Worm (Caenorhabditis elegans) whole organism, L1 larva: ENCODE results near the gene F40G9.7.

Experiments used
- ama-1 ChIP-seq: fragments of 150-350 bp; optimal IDR thresholded peaks from 2 replicates; lab custom pipeline; 2014
- egl-27 ChIP-seq, 2 experiments: fragments of 150-350 bp in 1 of 2; sonication (generic microtip); optimal IDR thresholded peaks; 3 replicates each; lab custom pipeline; 2017 to 2018; ENCODE audit warnings: missing biosample characterization in 2 of 2, missing genetic modification characterization in 2 of 2, missing genetic modification reagents in 2 of 2
- lsy-2 ChIP-seq, 2 experiments: fragments of 150-350 bp; optimal IDR thresholded peaks; 2 replicates each; lab custom pipeline; 2014; ENCODE audit warnings: missing biosample characterization in 2 of 2, missing genetic modification characterization in 2 of 2
- nhr-12 ChIP-seq: sonication (generic microtip); optimal IDR thresholded peaks from 2 replicates; lab custom pipeline; 2017; ENCODE audit warnings: missing biosample characterization, missing genetic modification characterization
- nhr-76 ChIP-seq: sonication (generic microtip); optimal IDR thresholded peaks from 2 replicates; lab custom pipeline; 2017; ENCODE audit warnings: missing biosample characterization, missing genetic modification characterization
- nhr-90 ChIP-seq: sonication (generic microtip); optimal IDR thresholded peaks from 2 replicates; lab custom pipeline; 2016; ENCODE audit warnings: mild to moderate bottlenecking, missing genetic modification characterization, missing compliant biosample characterization; ENCODE audit not compliant: poor library complexity
- pqm-1 ChIP-seq: sonication (generic microtip); optimal IDR thresholded peaks from 3 replicates; lab custom pipeline; 2017; ENCODE audit warnings: missing biosample characterization, missing genetic modification characterization
- snpc-4 ChIP-seq: fragments of 150-350 bp; optimal IDR thresholded peaks from 2 replicates; lab custom pipeline; 2014; ENCODE audit warnings: missing biosample characterization, missing genetic modification characterization
- snu-23 ChIP-seq: sonication (generic microtip); optimal IDR thresholded peaks from 2 replicates; lab custom pipeline; 2016; ENCODE audit warnings: missing genetic modification characterization, missing compliant biosample characterization
- sptf-1 ChIP-seq: fragments of 150-350 bp; optimal IDR thresholded peaks from 2 replicates; lab custom pipeline; 2014; ENCODE audit warnings: missing biosample characterization, missing genetic modification characterization
- sup-37 ChIP-seq: fragments of 200-800 bp; sonication (Bioruptor generic); optimal IDR thresholded peaks from 2 replicates; lab custom pipeline; 2018; ENCODE audit warnings: mild to moderate bottlenecking, missing genetic modification characterization, missing compliant biosample characterization
- unc-62 ChIP-seq: fragments of 150-350 bp; optimal IDR thresholded peaks from 2 replicates; lab custom pipeline; 2014; ENCODE audit warnings: missing biosample characterization, missing genetic modification reagents, missing genetic modification characterization
- zip-4 ChIP-seq: fragments of 200-800 bp; sonication (Bioruptor generic); optimal IDR thresholded peaks from 2 replicates; lab custom pipeline; 2018; ENCODE audit warnings: mild to moderate bottlenecking, missing genetic modification characterization, moderate library complexity, missing compliant biosample characterization
- ztf-11 ChIP-seq, 2 experiments: sonication (generic microtip); optimal IDR thresholded peaks; 2 replicates each; lab custom pipeline; 2016 to 2017; ENCODE audit warnings: missing genetic modification characterization in 2 of 2, missing biosample characterization in 1 of 2, missing compliant biosample characterization in 1 of 2

DNA sequence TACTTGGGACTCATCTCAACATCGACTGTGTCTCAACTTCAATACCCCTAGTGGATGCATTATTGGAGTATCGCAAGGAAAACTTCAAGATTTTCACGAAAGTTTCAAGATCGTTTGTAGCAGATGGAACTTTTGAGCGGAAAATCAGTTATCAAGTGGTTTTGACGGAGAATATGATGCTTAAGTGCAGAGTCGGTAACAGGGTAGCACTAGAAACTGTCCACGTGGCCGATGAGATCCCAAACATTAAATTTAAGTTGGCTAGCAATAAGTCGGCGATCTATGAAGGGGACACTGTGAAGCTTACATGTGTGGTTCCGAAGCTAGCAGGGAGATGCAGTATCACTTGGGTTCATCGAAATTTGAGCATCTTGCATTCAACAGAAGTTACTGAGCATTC is 6.3 kb upstream of the F40G9.7 start:
- TF ChIP-seq egl-27 (tag; optimal IDR thresholded peaks at IDR 0.05; lab: Kevin White, UChicago) (no peak), nhr-12 (tag; lab: Kevin White, UChicago) (no peak), snu-23 (GFP tag; lab: Kevin White, UChicago) (no peak), pqm-1 (no peak), unc-62 (GFP tag; lab: Kevin White, UChicago) (no peak), nhr-90 (tag; lab: Kevin White, UChicago) (no peak), sptf-1 (tag; lab: Kevin White, UChicago) (no peak), zip-4 (no peak), sup-37 (GFP tag; lab: Kevin White, UChicago) (no peak), lsy-2 (tag; optimal IDR thresholded peaks at IDR 0.05; lab: Kevin White, UChicago) (no peak), ztf-11 (tag; optimal IDR thresholded peaks at IDR 0.05; lab: Kevin White, UChicago) (no peak), ama-1 (lab: Kevin White, UChicago) (no peak), nhr-76 (tag; lab: Kevin White, UChicago) (no peak), snpc-4 (no peak)
